Worm (Caenorhabditis elegans) whole organism, late embryonic: Measurements from ENCODE around the gene B0563.1.

Source experiments
- ama-1 ChIP-seq: fragments of 150-350 bp; optimal IDR thresholded peaks from 2 replicates; lab custom pipeline; 2014
- ceh-24 ChIP-seq: sonication (generic microtip); optimal IDR thresholded peaks from 2 replicates; lab custom pipeline; 2016; ENCODE audit warnings: mild to moderate bottlenecking, missing genetic modification characterization, missing compliant biosample characterization
- ceh-45 ChIP-seq: fragments of 200-800 bp; sonication (Bioruptor generic); IDR thresholded peaks from 2 replicates; pipeline ENCODE4 v1.3.6; 2022; ENCODE audit warnings: missing genetic modification reagents, missing genetic modification characterization, missing compliant biosample characterization
- ceh-9 ChIP-seq: sonication (generic microtip); optimal IDR thresholded peaks from 2 replicates; lab custom pipeline; 2016; ENCODE audit warnings: mild to moderate bottlenecking, missing genetic modification characterization, inconsistent platforms, missing compliant biosample characterization
- dve-1 ChIP-seq: sonication (generic microtip); optimal IDR thresholded peaks from 2 replicates; lab custom pipeline; 2017; ENCODE audit warnings: antibody characterized with exemption, mild to moderate bottlenecking, missing genetic modification characterization, missing compliant biosample characterization
- elt-2 ChIP-seq: sonication (generic microtip); optimal IDR thresholded peaks from 2 replicates; lab custom pipeline; 2016; ENCODE audit warnings: missing genetic modification reagents, missing genetic modification characterization, missing compliant biosample characterization
- eyg-1 ChIP-seq: sonication (generic microtip); optimal IDR thresholded peaks from 2 replicates; lab custom pipeline; 2016; ENCODE audit warnings: missing genotype, missing genetic modification characterization, missing compliant biosample characterization
- sox-4 ChIP-seq: sonication (generic microtip); optimal IDR thresholded peaks from 2 replicates; lab custom pipeline; 2017; ENCODE audit warnings: mild to moderate bottlenecking, missing genetic modification characterization, inconsistent platforms, missing compliant biosample characterization
- tbx-2 ChIP-seq: sonication (generic microtip); optimal IDR thresholded peaks from 2 replicates; lab custom pipeline; 2016; ENCODE audit warnings: missing genetic modification characterization, missing compliant biosample characterization

ce11 chrX:9213873-9214341 is 42.6 kb downstream of the B0563.1 start, which contains the start of gene C35B8.3:
- TF ChIP-seq dve-1 (no peak), ceh-45 (GFP tag; lab: Robert Waterston, UW) (no peak), sox-4 (tag; lab: Kevin White, UChicago) (no peak), tbx-2 (no peak), ceh-9 (no peak), ama-1 (lab: Kevin White, UChicago) (no peak), ceh-24 (tag; lab: Kevin White, UChicago) (no peak), elt-2 (peak; percentile 88), eyg-1 (tag; lab: Kevin White, UChicago) (no peak)
